Worm (Caenorhabditis elegans) whole organism, early embryonic: ENCODE measurements around the gene F45D3.2.

Experiments
- F13C5.2 ChIP-seq: sonication (generic microtip); optimal IDR thresholded peaks from 2 replicates; lab custom pipeline; 2017; ENCODE audit warnings: mild to moderate bottlenecking, missing genetic modification characterization, inconsistent platforms, missing compliant biosample characterization
- ama-1 ChIP-seq: fragments of 150-350 bp; optimal IDR thresholded peaks from 2 replicates; lab custom pipeline; 2014
- flt-1 ChIP-seq: fragments of 200-800 bp; sonication (Bioruptor generic); IDR thresholded peaks from 2 replicates; pipeline ENCODE4 v1.3.6; 2022; ENCODE audit warnings: missing genetic modification characterization, missing compliant biosample characterization
- hnd-1 ChIP-seq: sonication (generic microtip); optimal IDR thresholded peaks from 2 replicates; lab custom pipeline; 2016; ENCODE audit warnings: missing genetic modification characterization, missing compliant biosample characterization
- tbx-11 ChIP-seq: fragments of 200-800 bp; sonication (Bioruptor generic); IDR thresholded peaks from 2 replicates; pipeline ENCODE4 v1.3.6; 2022; ENCODE audit warnings: missing genetic modification characterization, missing compliant biosample characterization
- tbx-37 ChIP-seq: fragments of 200-800 bp; sonication (Bioruptor generic); conservative IDR thresholded peaks from 2 replicates; pipeline ENCODE4 v1.3.6; 2022; ENCODE audit warnings: missing genetic modification reagents, missing genetic modification characterization, missing compliant biosample characterization

ce11 chrV:12512773-12513172 is 28.1 kb upstream of the F45D3.2 start, which contains the start of the genes T28H10.2 and lgmn-1:
- TF ChIP-seq hnd-1 (tag; lab: Kevin White, UChicago) (no peak), flt-1 (GFP tag; lab: Robert Waterston, UW) (no peak), F13C5.2 (tag; lab: Kevin White, UChicago) (no peak), tbx-11 (GFP tag; lab: Robert Waterston, UW) (no peak), tbx-37 (GFP tag; lab: Robert Waterston, UW) (no peak), ama-1 (no peak)
